Fruit fly (Drosophila melanogaster) whole organism, wandering third instar larva: ENCODE data around the gene CG4558.

Source experiments
- Abd-B ChIP-seq: fragments of >200 bp; optimal IDR thresholded peaks from 2 replicates; lab custom pipeline; 2017; ENCODE audit warnings: missing biosample characterization, missing genetic modification characterization
- CG32264 ChIP-seq: fragments of 200-800 bp; sonication (Bioruptor generic); optimal IDR thresholded peaks from 2 replicates; lab custom pipeline; 2016; ENCODE audit warnings: missing biosample characterization, missing genetic modification characterization
- CG9705 ChIP-seq: fragments of 200-800 bp; sonication (Bioruptor generic); optimal IDR thresholded peaks from 2 replicates; lab custom pipeline; 2018; ENCODE audit warnings: missing biosample characterization, mild to moderate bottlenecking, missing genetic modification characterization
- CrebA ChIP-seq: fragments of 200-800 bp; sonication (Bioruptor generic); optimal IDR thresholded peaks from 2 replicates; lab custom pipeline; 2016; ENCODE audit warnings: missing biosample characterization, mild to moderate bottlenecking, missing genetic modification characterization, borderline replicate concordance
- Dfd ChIP-seq: fragments of >200 bp; optimal IDR thresholded peaks from 2 replicates; lab custom pipeline; 2017; ENCODE audit warnings: missing biosample characterization, missing genetic modification characterization
- Dif ChIP-seq: fragments of 200-275, 200-300 bp; sonication (Bioruptor generic); optimal IDR thresholded peaks from 2 replicates; lab custom pipeline; 2018; ENCODE audit warnings: missing biosample characterization, missing genetic modification characterization; ENCODE audit not compliant: partially characterized antibody
- GATAd ChIP-seq: sonication (Bioruptor generic); optimal IDR thresholded peaks from 2 replicates; lab custom pipeline; 2016; ENCODE audit warnings: missing biosample characterization, missing genetic modification characterization
- HLH106 ChIP-seq: fragments of 200-800 bp; optimal IDR thresholded peaks from 3 replicates; lab custom pipeline; 2019; ENCODE audit warnings: missing biosample characterization, mild to moderate bottlenecking, missing genetic modification characterization, moderate library complexity
- Hnf4 ChIP-seq: fragments of 200-800 bp; sonication (Bioruptor generic); optimal IDR thresholded peaks from 2 replicates; lab custom pipeline; 2016; ENCODE audit warnings: missing biosample characterization, mild to moderate bottlenecking, missing genetic modification characterization
- Hr78 ChIP-seq: fragments of >200 bp; optimal IDR thresholded peaks from 2 replicates; lab custom pipeline; 2017; ENCODE audit warnings: missing biosample characterization, missing genetic modification characterization
- Hr83 ChIP-seq: fragments of 200-300 bp; sonication (Bioruptor generic); optimal IDR thresholded peaks from 2 replicates; lab custom pipeline; 2016; ENCODE audit warnings: missing biosample characterization, mild to moderate bottlenecking, missing genetic modification characterization, moderate library complexity; ENCODE audit not compliant: poor library complexity, severe bottlenecking
- Jra ChIP-seq: sonication (Bioruptor generic); optimal IDR thresholded peaks from 2 replicates; lab custom pipeline; 2016; ENCODE audit warnings: missing biosample characterization, missing genetic modification characterization
- Mio ChIP-seq: sonication (Bioruptor generic); optimal IDR thresholded peaks from 2 replicates; lab custom pipeline; 2016; ENCODE audit warnings: missing biosample characterization, missing genetic modification characterization
- Myc ChIP-seq: fragments of >200 bp; optimal IDR thresholded peaks from 2 replicates; lab custom pipeline; 2017
- N ChIP-seq: fragments of >200 bp; optimal IDR thresholded peaks from 2 replicates; lab custom pipeline; 2018; ENCODE audit warnings: missing biosample characterization, missing external identifiers, missing genetic modification characterization
- OdsH ChIP-seq: fragments of 200-800 bp; sonication (Bioruptor generic); optimal IDR thresholded peaks from 2 replicates; lab custom pipeline; 2016; ENCODE audit warnings: missing biosample characterization, mild to moderate bottlenecking, missing genetic modification characterization
- Rel ChIP-seq, 2 experiments: fragments of 200-800 bp; sonication (Bioruptor generic) in 1 of 2; optimal IDR thresholded peaks; 2 replicates in 1 of 2; 3 replicates in 1 of 2; lab custom pipeline; 2016 to 2019; ENCODE audit warnings: mild to moderate bottlenecking in 2 of 2, missing biosample characterization in 2 of 2, missing genetic modification characterization in 2 of 2, moderate library complexity in 1 of 2
- Sp1 ChIP-seq: fragments of 200-800 bp; sonication (Bioruptor generic); optimal IDR thresholded peaks from 3 replicates; lab custom pipeline; 2019; ENCODE audit warnings: missing biosample characterization, mild to moderate bottlenecking, missing genetic modification characterization, moderate library complexity
- Vsx2 ChIP-seq: fragments of 200-300, 225-300 bp; sonication (Bioruptor generic); optimal IDR thresholded peaks from 2 replicates; lab custom pipeline; 2018; ENCODE audit warnings: missing biosample characterization, missing genetic modification characterization; ENCODE audit not compliant: partially characterized antibody
- br ChIP-seq: fragments of 200-800 bp; sonication (Bioruptor generic); optimal IDR thresholded peaks from 2 replicates; lab custom pipeline; 2016; ENCODE audit warnings: missing biosample characterization, missing genetic modification characterization
- brk ChIP-seq: fragments of 200-800 bp; sonication (Bioruptor generic); optimal IDR thresholded peaks from 2 replicates; lab custom pipeline; 2016; ENCODE audit warnings: missing biosample characterization, mild to moderate bottlenecking, missing genetic modification characterization
- dl ChIP-seq, 2 experiments: fragments of 175-275, 200-275 bp in 1 of 2; fragments of 200-275 bp in 1 of 2; sonication (Bioruptor generic); optimal IDR thresholded peaks; lab custom pipeline; 2018; ENCODE audit warnings: mild to moderate bottlenecking in 2 of 2, missing biosample characterization in 2 of 2, missing genetic modification characterization in 2 of 2, moderate library complexity in 2 of 2; ENCODE audit not compliant: partially characterized antibody in 2 of 2, insufficient read depth in 1 of 2
- dmrt93B ChIP-seq: fragments of 200-800 bp; sonication (Bioruptor generic); optimal IDR thresholded peaks from 2 replicates; lab custom pipeline; 2018; ENCODE audit warnings: missing biosample characterization, mild to moderate bottlenecking, missing genetic modification characterization
- dsf ChIP-seq: sonication (Bioruptor generic); optimal IDR thresholded peaks from 2 replicates; lab custom pipeline; 2016; ENCODE audit warnings: missing biosample characterization, missing genetic modification characterization, borderline replicate concordance
- ey ChIP-seq: fragments of 200-800 bp; sonication (Bioruptor generic); optimal IDR thresholded peaks from 2 replicates; lab custom pipeline; 2016; ENCODE audit warnings: missing biosample characterization, missing genetic modification characterization
- foxo ChIP-seq, 2 experiments: fragments of 200-800 bp; sonication (Bioruptor generic); optimal IDR thresholded peaks; 2 replicates in 1 of 2; 3 replicates in 1 of 2; lab custom pipeline; 2016 to 2017; ENCODE audit warnings: missing biosample characterization in 2 of 2, missing genetic modification characterization in 2 of 2
- fru ChIP-seq: fragments of 200-800 bp; sonication (Bioruptor generic); optimal IDR thresholded peaks from 3 replicates; lab custom pipeline; 2016; ENCODE audit warnings: missing biosample characterization, mild to moderate bottlenecking, missing genetic modification characterization
- h ChIP-seq: fragments of 200-800 bp; sonication (Bioruptor generic); optimal IDR thresholded peaks from 3 replicates; lab custom pipeline; 2016; ENCODE audit warnings: missing biosample characterization, mild to moderate bottlenecking, missing genetic modification characterization
- jim ChIP-seq: fragments of 175-275, 200-325 bp; sonication (Bioruptor generic); optimal IDR thresholded peaks from 2 replicates; lab custom pipeline; 2016; ENCODE audit warnings: missing biosample characterization, mild to moderate bottlenecking, missing genetic modification characterization
- lola ChIP-seq: fragments of >200 bp; optimal IDR thresholded peaks from 2 replicates; lab custom pipeline; 2017; ENCODE audit warnings: missing biosample characterization, missing genetic modification characterization
- pan ChIP-seq: fragments of >200 bp; optimal IDR thresholded peaks from 2 replicates; lab custom pipeline; 2017
- psq ChIP-seq: fragments of 200-800 bp; sonication (Bioruptor generic); optimal IDR thresholded peaks from 3 replicates; lab custom pipeline; 2017; ENCODE audit warnings: missing biosample characterization, mild to moderate bottlenecking, missing genetic modification characterization, moderate library complexity
- rgr ChIP-seq: fragments of 200-800 bp; sonication (Bioruptor generic); optimal IDR thresholded peaks from 3 replicates; lab custom pipeline; 2016; ENCODE audit warnings: missing biosample characterization, mild to moderate bottlenecking, missing genetic modification characterization
- sage ChIP-seq: fragments of 200-800 bp; sonication (Bioruptor generic); optimal IDR thresholded peaks from 2 replicates; lab custom pipeline; 2016; ENCODE audit warnings: missing biosample characterization, mild to moderate bottlenecking, missing genetic modification characterization
- sv ChIP-seq: fragments of 200-800 bp; sonication (Bioruptor generic); optimal IDR thresholded peaks from 3 replicates; lab custom pipeline; 2016; ENCODE audit warnings: missing biosample characterization, missing genetic modification characterization
- tai ChIP-seq: sonication (Bioruptor generic); optimal IDR thresholded peaks from 2 replicates; lab custom pipeline; 2016; ENCODE audit warnings: missing biosample characterization, missing genetic modification characterization
- usp ChIP-seq: fragments of >200 bp; optimal IDR thresholded peaks from 2 replicates; lab custom pipeline; 2017; ENCODE audit warnings: missing biosample characterization, missing genetic modification characterization
- woc ChIP-seq: sonication (Bioruptor generic); optimal IDR thresholded peaks from 2 replicates; lab custom pipeline; 2016; ENCODE audit warnings: missing biosample characterization, mild to moderate bottlenecking, missing genetic modification characterization

CG4558 gene

DNA sequence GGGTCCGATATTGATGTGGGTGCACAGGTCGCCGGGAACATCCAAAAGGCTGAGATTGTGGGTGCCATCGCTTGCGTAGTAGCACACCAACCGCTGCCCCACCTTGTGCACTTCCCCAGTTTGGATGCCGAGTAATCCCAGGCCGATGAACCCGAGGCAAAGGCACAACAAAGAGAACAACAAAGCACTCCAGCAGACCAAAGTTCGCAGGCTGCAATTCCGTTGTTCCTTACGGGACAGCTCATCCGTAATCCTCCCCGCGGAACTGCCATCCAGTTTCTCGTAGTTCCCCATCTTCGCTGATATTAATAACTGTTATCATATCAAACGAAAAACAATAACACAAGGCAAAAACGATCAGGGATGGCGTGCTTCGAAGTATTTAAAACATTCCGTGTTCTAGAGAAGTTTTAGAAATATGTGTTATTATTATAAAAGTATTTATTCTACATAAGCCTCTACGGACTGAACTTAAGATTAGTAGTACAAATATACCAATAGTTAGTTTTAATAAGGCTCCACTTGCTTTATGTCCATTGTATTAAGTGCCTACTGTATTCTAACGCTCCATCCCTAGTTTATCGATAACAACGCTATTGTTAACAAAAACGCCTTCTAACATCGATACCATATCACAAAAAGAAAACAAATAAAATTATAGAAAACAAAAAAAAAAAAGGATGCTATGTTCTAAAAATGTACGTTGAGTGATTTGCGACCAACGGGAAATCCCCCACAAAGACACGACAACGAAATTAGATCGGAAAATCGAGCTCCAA lies at the start of gene CG4558, which contains the start of gene Cht11:
TSS of gene CG4558 (plus strand) at position 593 of the 779 bp plus-strand sequence.
TSS of gene Cht11 (minus strand) at position 340 of the 779 bp plus-strand sequence.
- peak; percentile 55 for TF ChIP-seq sage (GFP tag; lab: Kevin White, UChicago)
- TF ChIP-seq jim (GFP tag; lab: Kevin White, UChicago), result no peak
- peak; percentile 6 for TF ChIP-seq Hr83 (GFP tag; lab: Kevin White, UChicago)
- no peak for TF ChIP-seq tai (GFP tag; lab: Kevin White, UChicago)
- peak; percentile 87 for TF ChIP-seq h (GFP tag; lab: Kevin White, UChicago)
- no peak for TF ChIP-seq brk (GFP tag; lab: Kevin White, UChicago)
- no peak for TF ChIP-seq GATAd (GFP tag; lab: Kevin White, UChicago)
- TF ChIP-seq OdsH (GFP tag; lab: Kevin White, UChicago), result peak; percentile 84
- TF ChIP-seq Dfd (GFP tag; lab: Kevin White, UChicago), result no peak
- TF ChIP-seq N, result no peak
- peak; percentile 88 for TF ChIP-seq Sp1 (GFP tag; lab: Kevin White, UChicago)
- peak; percentile 90 for TF ChIP-seq HLH106 (tag; lab: Kevin White, UChicago)
- no peak for TF ChIP-seq Rel (GFP tag; optimal IDR thresholded peaks at IDR 0.05; lab: Kevin White, UChicago)
- peak; percentile 95 for TF ChIP-seq Rel (tag; optimal IDR thresholded peaks at IDR 0.05; lab: Kevin White, UChicago)
- TF ChIP-seq foxo (GFP tag; optimal IDR thresholded peaks at IDR 0.05; lab: Kevin White, UChicago), result peak in 1 of 2 experiments; percentile 91
- peak; percentile 77 for TF ChIP-seq Jra (GFP tag; lab: Kevin White, UChicago)
- no peak for TF ChIP-seq Abd-B (GFP tag; lab: Kevin White, UChicago)
- peak; percentile 87 for TF ChIP-seq Hnf4 (GFP tag; lab: Kevin White, UChicago)
- peak; percentile 89 for TF ChIP-seq fru (GFP tag; lab: Kevin White, UChicago)
- TF ChIP-seq dmrt93B (GFP tag; lab: Kevin White, UChicago), result peak; percentile 62
- peak; percentile 87 for TF ChIP-seq rgr (GFP tag; lab: Kevin White, UChicago)
- TF ChIP-seq CG32264 (GFP tag; lab: Kevin White, UChicago), result no peak
- peak; percentile 80 for TF ChIP-seq CG9705 (GFP tag; lab: Kevin White, UChicago)
- no peak for TF ChIP-seq CrebA
- peak; percentile 76 for TF ChIP-seq sv (GFP tag; lab: Kevin White, UChicago)
- TF ChIP-seq br (GFP tag; lab: Kevin White, UChicago), result peak; percentile 79
- no peak for TF ChIP-seq Vsx2 (GFP tag; lab: Kevin White, UChicago)
- peak; percentile 81 for TF ChIP-seq ey
- peak; percentile 49 for TF ChIP-seq dsf (GFP tag; lab: Kevin White, UChicago)
- TF ChIP-seq Mio, result no peak
- no peak for TF ChIP-seq Dif
- no peak for TF ChIP-seq pan (lab: Kevin White, UChicago)
- TF ChIP-seq lola (GFP tag; lab: Kevin White, UChicago), result no peak
- TF ChIP-seq psq (GFP tag; lab: Kevin White, UChicago), result peak; percentile 90
- no peak for TF ChIP-seq dl (GFP tag; optimal IDR thresholded peaks at IDR 0.05; lab: Kevin White, UChicago; ENCODE audit: insufficient read depth in 1 of 2, partially characterized antibody in 2 of 2)
- no peak for TF ChIP-seq usp (GFP tag; lab: Kevin White, UChicago)
- peak; percentile 84 for TF ChIP-seq woc (GFP tag; lab: Kevin White, UChicago)
- TF ChIP-seq Hr78, result no peak
- no peak for TF ChIP-seq Myc (lab: Kevin White, UChicago)
- TF ChIP-seq, all 38 proteins: peak for 20

DNA sequence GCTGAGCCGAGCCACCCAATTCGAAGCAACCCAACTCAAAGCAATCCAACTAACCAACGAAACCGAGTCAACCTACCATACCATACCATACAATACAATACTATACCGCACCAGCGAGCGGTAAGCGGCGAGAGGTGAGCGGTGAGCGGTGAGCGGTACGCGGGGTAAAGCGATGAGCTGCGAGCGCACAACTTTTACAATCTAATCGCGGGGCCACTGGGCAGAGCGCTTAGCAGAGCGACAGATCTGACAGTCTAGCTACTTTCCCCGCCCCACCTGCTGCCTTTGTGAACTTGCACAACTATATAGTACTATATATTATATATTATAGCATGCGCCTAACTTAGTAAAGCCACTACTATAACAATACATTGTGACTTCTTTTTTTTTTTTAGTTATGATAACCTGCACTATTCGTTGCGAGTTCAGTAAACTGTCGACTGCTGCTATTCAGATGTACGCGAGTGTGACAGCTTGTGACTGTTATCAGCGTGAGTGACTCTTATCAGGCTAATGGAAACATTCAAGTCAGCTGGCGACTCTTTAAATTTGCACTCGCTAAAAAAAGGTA lies 48.8 kb upstream of the CG4558 start:
- TF ChIP-seq sv (GFP tag; lab: Kevin White, UChicago), result peak; percentile 33
- no peak for TF ChIP-seq Mio
- peak in 1 of 2 experiments; percentile 55 for TF ChIP-seq foxo (GFP tag; optimal IDR thresholded peaks at IDR 0.05; lab: Kevin White, UChicago)
- TF ChIP-seq Vsx2 (GFP tag; lab: Kevin White, UChicago), result no peak
- TF ChIP-seq ey, result peak; percentile 27
- peak; percentile 16 for TF ChIP-seq Hnf4 (GFP tag; lab: Kevin White, UChicago)
- peak; percentile 9 for TF ChIP-seq psq (GFP tag; lab: Kevin White, UChicago)
- peak; percentile 25 for TF ChIP-seq HLH106 (tag; lab: Kevin White, UChicago)
- TF ChIP-seq Dif, result peak; percentile 20
- TF ChIP-seq dl (GFP tag; optimal IDR thresholded peaks at IDR 0.05; lab: Kevin White, UChicago; ENCODE audit: insufficient read depth in 1 of 2, partially characterized antibody in 2 of 2), result no peak
- TF ChIP-seq dmrt93B (GFP tag; lab: Kevin White, UChicago), result peak; percentile 21
- TF ChIP-seq rgr (GFP tag; lab: Kevin White, UChicago), result peak; percentile 41
- peak; percentile 17 for TF ChIP-seq br (GFP tag; lab: Kevin White, UChicago)
- TF ChIP-seq dsf (GFP tag; lab: Kevin White, UChicago), result no peak
- TF ChIP-seq fru (GFP tag; lab: Kevin White, UChicago), result peak; percentile 50
- TF ChIP-seq h (GFP tag; lab: Kevin White, UChicago), result peak; percentile 54
- no peak for TF ChIP-seq Dfd (GFP tag; lab: Kevin White, UChicago)
- TF ChIP-seq Sp1 (GFP tag; lab: Kevin White, UChicago), result peak; percentile 22
- peak; percentile 80 for TF ChIP-seq Myc (lab: Kevin White, UChicago)
- peak; percentile 14 for TF ChIP-seq OdsH (GFP tag; lab: Kevin White, UChicago)
- TF ChIP-seq, all 38 proteins: peak for 15
